Fruit fly (Drosophila melanogaster) whole organism, embryonic: Measurements from ENCODE around the gene CG15725.
A peak's percentile ranks its signal among the peaks of the same experiment; 100 is the strongest.

Experiments used
- B-H1 ChIP-seq: fragments of 200-800 bp; sonication (Bioruptor generic); IDR thresholded peaks from 3 replicates; pipeline ENCODE4 v1.3.6; 2022; ENCODE audit warnings: missing biosample characterization, missing genetic modification characterization
- Bdp1 ChIP-seq: fragments of 200-800 bp; sonication (Bioruptor generic); optimal IDR thresholded peaks from 3 replicates; lab custom pipeline; 2016; ENCODE audit warnings: missing biosample characterization, missing genetic modification characterization
- CG10209 ChIP-seq: fragments of 200-800 bp; sonication (Bioruptor generic); optimal IDR thresholded peaks from 3 replicates; lab custom pipeline; 2017; ENCODE audit warnings: missing biosample characterization, mild to moderate bottlenecking, missing genetic modification characterization, missing genetic modification reagents
- CG10543 ChIP-seq: fragments of 200-800 bp; sonication (Bioruptor generic); optimal IDR thresholded peaks from 3 replicates; lab custom pipeline; 2017; ENCODE audit warnings: missing biosample characterization, mild to moderate bottlenecking, missing genetic modification characterization, moderate library complexity
- CG10654 ChIP-seq: fragments of 200-800 bp; sonication (Bioruptor generic); optimal IDR thresholded peaks from 2 replicates; lab custom pipeline; 2016; ENCODE audit warnings: missing biosample characterization, missing genetic modification characterization
- CG11398 ChIP-seq: fragments of 200-800 bp; sonication (Bioruptor generic); optimal IDR thresholded peaks from 2 replicates; lab custom pipeline; 2016; ENCODE audit warnings: missing biosample characterization, missing genetic modification characterization
- CG11723 ChIP-seq: fragments of 200-800 bp; sonication (Bioruptor generic); optimal IDR thresholded peaks from 2 replicates; lab custom pipeline; 2017; ENCODE audit warnings: missing biosample characterization, mild to moderate bottlenecking, missing genetic modification characterization
- CG12104 ChIP-seq: fragments of 200-800 bp; sonication (Bioruptor generic); optimal IDR thresholded peaks from 3 replicates; lab custom pipeline; 2016; ENCODE audit warnings: missing biosample characterization, missing genetic modification characterization
- CG14667 ChIP-seq: fragments of 200-800 bp; sonication (Bioruptor generic); IDR thresholded peaks from 2 replicates; pipeline ENCODE4 v1.3.6; 2022; ENCODE audit warnings: missing biosample characterization, missing genetic modification characterization
- CG16863 ChIP-seq: fragments of 200-800 bp; sonication (Bioruptor generic); optimal IDR thresholded peaks from 3 replicates; lab custom pipeline; 2016; ENCODE audit warnings: missing biosample characterization, missing genetic modification characterization
- CG17328 ChIP-seq: fragments of 200-800 bp; sonication (Bioruptor generic); IDR thresholded peaks from 2 replicates; pipeline ENCODE4 v1.3.6; 2022; ENCODE audit warnings: missing biosample characterization, missing genetic modification characterization
- CG17802 ChIP-seq: fragments of 200-800 bp; sonication (Bioruptor generic); optimal IDR thresholded peaks from 2 replicates; lab custom pipeline; 2018; ENCODE audit warnings: missing biosample characterization, mild to moderate bottlenecking, missing genetic modification characterization, moderate library complexity
- CG1832 ChIP-seq: fragments of 200-800 bp; sonication (Bioruptor generic); optimal IDR thresholded peaks from 2 replicates; lab custom pipeline; 2017; ENCODE audit warnings: missing biosample characterization, mild to moderate bottlenecking, missing genetic modification characterization, inconsistent platforms
- CG18599 ChIP-seq: fragments of 200-800 bp; sonication (Bioruptor generic); optimal IDR thresholded peaks from 3 replicates; lab custom pipeline; 2017; ENCODE audit warnings: missing biosample characterization, missing genetic modification characterization, mild to moderate bottlenecking, moderate library complexity, missing genetic modification reagents
- CG2889 ChIP-seq: fragments of 200-800 bp; sonication (Bioruptor generic); IDR thresholded peaks from 3 replicates; pipeline ENCODE4 v1.3.6; 2022; ENCODE audit warnings: missing biosample characterization, missing genetic modification characterization
- CG31365 ChIP-seq: fragments of 200-800 bp; sonication (Bioruptor generic); optimal IDR thresholded peaks from 2 replicates; lab custom pipeline; 2018; ENCODE audit warnings: missing biosample characterization, mild to moderate bottlenecking, missing genetic modification characterization
- CG33557 ChIP-seq: fragments of 200-800 bp; sonication (Bioruptor generic); optimal IDR thresholded peaks from 2 replicates; lab custom pipeline; 2019; ENCODE audit warnings: missing biosample characterization, mild to moderate bottlenecking, missing genetic modification characterization, moderate library complexity
- CG3407 ChIP-seq: fragments of 200-800 bp; sonication (Bioruptor generic); optimal IDR thresholded peaks from 2 replicates; lab custom pipeline; 2018; ENCODE audit warnings: missing biosample characterization, mild to moderate bottlenecking, missing genetic modification characterization
- CG3726 ChIP-seq: fragments of 200-800 bp; sonication (Bioruptor generic); IDR thresholded peaks from 3 replicates; pipeline ENCODE4, ENCODE4 v1.3.6; 2022; ENCODE audit warnings: missing biosample characterization, missing genetic modification characterization
- CG3838 ChIP-seq: fragments of 200-800 bp; sonication (Bioruptor generic); optimal IDR thresholded peaks from 3 replicates; lab custom pipeline; 2016; ENCODE audit warnings: missing biosample characterization, missing genetic modification characterization
- CG42726 ChIP-seq: fragments of 200-800 bp; sonication (Bioruptor generic); IDR thresholded peaks from 2 replicates; pipeline ENCODE4 v1.3.6; 2022; ENCODE audit warnings: missing biosample characterization, missing genetic modification characterization; ENCODE audit not compliant: partially characterized antibody
- CG8924 ChIP-seq: fragments of 200-800 bp; optimal IDR thresholded peaks from 3 replicates; lab custom pipeline; 2019; ENCODE audit warnings: missing biosample characterization, mild to moderate bottlenecking, missing genetic modification characterization, moderate library complexity
- CkIIα-i1 ChIP-seq: fragments of 200-800 bp; sonication (Bioruptor generic); IDR thresholded peaks from 2 replicates; pipeline ENCODE4 v1.3.6; 2022; ENCODE audit warnings: missing biosample characterization, missing genetic modification characterization
- Deaf1 ChIP-seq: fragments of 200-800 bp; optimal IDR thresholded peaks from 3 replicates; lab custom pipeline; 2019; ENCODE audit warnings: missing biosample characterization, mild to moderate bottlenecking, missing genetic modification characterization, moderate library complexity
- HLHmδ ChIP-seq: fragments of 200-800 bp; sonication (Bioruptor generic); optimal IDR thresholded peaks from 2 replicates; lab custom pipeline; 2018; ENCODE audit warnings: missing biosample characterization, mild to moderate bottlenecking, missing genetic modification characterization, moderate library complexity
- Hmr ChIP-seq: fragments of 200-800 bp; sonication (Bioruptor generic); optimal IDR thresholded peaks from 3 replicates; lab custom pipeline; 2017; ENCODE audit warnings: mild to moderate bottlenecking, missing biosample characterization, missing genetic modification reagents, missing genetic modification characterization
- Max ChIP-seq: fragments of 200-800 bp; sonication (Bioruptor generic); optimal IDR thresholded peaks from 2 replicates; lab custom pipeline; 2016; ENCODE audit warnings: missing biosample characterization, mild to moderate bottlenecking, missing genetic modification characterization
- Med ChIP-seq: fragments of 200-800 bp; sonication (Bioruptor generic); peaks from one replicate; lab custom pipeline; 2016; ENCODE audit warnings: missing biosample characterization, missing genetic modification characterization, mild to moderate bottlenecking, inconsistent platforms, moderate library complexity
- Ravus ChIP-seq: fragments of 200-800 bp; sonication (Bioruptor generic); IDR thresholded peaks from 2 replicates; pipeline ENCODE4 v1.3.6; 2022; ENCODE audit warnings: missing biosample characterization, missing genetic modification characterization
- Sin3A ChIP-seq: fragments of >200 bp; optimal IDR thresholded peaks from 2 replicates; lab custom pipeline; 2018
- Sry-δ ChIP-seq: fragments of 200-800 bp; sonication (Bioruptor generic); optimal IDR thresholded peaks from 2 replicates; lab custom pipeline; 2016; ENCODE audit warnings: missing biosample characterization, missing genetic modification characterization
- Trl ChIP-seq, 3 experiments: fragments of >200 bp in 2 of 3; fragments of 200-800 bp in 1 of 3; sonication (Bioruptor generic) in 1 of 3; optimal IDR thresholded peaks; 2 replicates in 1 of 3; 3 replicates in 2 of 3; lab custom pipeline; 2016 to 2017; ENCODE audit warnings: missing biosample characterization in 1 of 3, missing genetic modification characterization in 1 of 3
- ac ChIP-seq: fragments of 200-800 bp; sonication (Bioruptor generic); optimal IDR thresholded peaks from 3 replicates; lab custom pipeline; 2017; ENCODE audit warnings: missing biosample characterization, mild to moderate bottlenecking, missing genetic modification characterization
- crol ChIP-seq: fragments of 200-800 bp; sonication (Bioruptor generic); IDR thresholded peaks from 2 replicates; pipeline ENCODE4 v1.3.6; 2022; ENCODE audit warnings: missing biosample characterization, missing genetic modification characterization
- dm ChIP-seq: fragments of 200-800 bp; sonication (Bioruptor generic); optimal IDR thresholded peaks from 3 replicates; lab custom pipeline; 2016; ENCODE audit warnings: missing biosample characterization, missing genetic modification characterization
- grn ChIP-seq: fragments of 200-800 bp; sonication (Bioruptor generic); optimal IDR thresholded peaks from 3 replicates; lab custom pipeline; 2017; ENCODE audit warnings: missing biosample characterization, missing genetic modification characterization
- gt ChIP-seq: fragments of 200-800 bp; sonication (Bioruptor generic); IDR thresholded peaks from 2 replicates; pipeline ENCODE4 v1.3.6; 2022; ENCODE audit warnings: missing biosample characterization, missing genetic modification characterization
- hth ChIP-seq: fragments of >200 bp; optimal IDR thresholded peaks from 2 replicates; lab custom pipeline; 2017; ENCODE audit warnings: inconsistent platforms
- kni ChIP-seq: fragments of 200-800 bp; sonication (Bioruptor generic); optimal IDR thresholded peaks from 3 replicates; lab custom pipeline; 2017; ENCODE audit warnings: mild to moderate bottlenecking, missing biosample characterization, missing genetic modification reagents, missing genetic modification characterization
- knrl ChIP-seq: fragments of 200-800 bp; sonication (Bioruptor generic); IDR thresholded peaks from 3 replicates; pipeline ENCODE4 v1.3.6; 2022; ENCODE audit warnings: missing biosample characterization, missing genetic modification characterization; ENCODE audit not compliant: partially characterized antibody
- mam ChIP-seq: fragments of 200-800 bp; sonication (Bioruptor generic); optimal IDR thresholded peaks from 3 replicates; lab custom pipeline; 2016; ENCODE audit warnings: missing biosample characterization, missing genetic modification characterization
- nerfin-2 ChIP-seq: fragments of 200-800 bp; sonication (Bioruptor generic); IDR thresholded peaks from 2 replicates; pipeline ENCODE4 v1.3.6; 2022; ENCODE audit warnings: missing biosample characterization, missing genetic modification characterization; ENCODE audit not compliant: partially characterized antibody
- oc ChIP-seq: fragments of 200-800 bp; sonication (Bioruptor generic); optimal IDR thresholded peaks from 2 replicates; lab custom pipeline; 2018; ENCODE audit warnings: missing biosample characterization, mild to moderate bottlenecking, missing genetic modification characterization, moderate library complexity
- onecut ChIP-seq: fragments of 200-800 bp; sonication (Bioruptor generic); IDR thresholded peaks from 2 replicates; pipeline ENCODE4 v1.3.6; 2022; ENCODE audit warnings: missing biosample characterization, missing genetic modification characterization
- peb ChIP-seq: fragments of 200-800 bp; sonication (Bioruptor generic); IDR thresholded peaks from 2 replicates; pipeline ENCODE4 v1.3.6; 2022; ENCODE audit warnings: missing biosample characterization, missing genetic modification characterization
- pho ChIP-seq: fragments of 200-800 bp; sonication (Bioruptor generic); optimal IDR thresholded peaks from 2 replicates; lab custom pipeline; 2016; ENCODE audit warnings: missing biosample characterization, missing genetic modification characterization
- phol ChIP-seq: fragments of 200-800 bp; sonication (Bioruptor generic); optimal IDR thresholded peaks from 3 replicates; lab custom pipeline; 2018; ENCODE audit warnings: missing biosample characterization, mild to moderate bottlenecking, missing genetic modification characterization, moderate library complexity
- pros ChIP-seq: fragments of 200-800 bp; sonication (Bioruptor generic); optimal IDR thresholded peaks from 3 replicates; lab custom pipeline; 2019; ENCODE audit warnings: missing biosample characterization, mild to moderate bottlenecking, missing genetic modification characterization, moderate library complexity
- wor ChIP-seq: fragments of 200-800 bp; sonication (Bioruptor generic); IDR thresholded peaks from 2 replicates; pipeline ENCODE4 v1.3.6; 2022; ENCODE audit warnings: missing biosample characterization, missing genetic modification characterization
- zen ChIP-seq: fragments of 200-800 bp; sonication (Bioruptor generic); optimal IDR thresholded peaks from 3 replicates; lab custom pipeline; 2018; ENCODE audit warnings: missing biosample characterization, mild to moderate bottlenecking, missing genetic modification characterization, moderate library complexity
- zfh2 ChIP-seq: fragments of 200-800 bp; sonication (Bioruptor generic); optimal IDR thresholded peaks from 2 replicates; lab custom pipeline; 2016; ENCODE audit warnings: missing biosample characterization, missing genetic modification characterization

Gene CG15725

dm6 chrX:12660030-12660630 is 45.5 kb upstream of the CG15725 start (continued):
- TF ChIP-seq CG17328 (GFP tag; lab: Robert Waterston, UW), result no peak
- TF ChIP-seq CG3407 (GFP tag; lab: Kevin White, UChicago), result no peak
- TF ChIP-seq Deaf1 (tag; lab: Kevin White, UChicago), result peak; percentile 74
- TF ChIP-seq CG42726, result no peak
- TF ChIP-seq Hmr (GFP tag; lab: Kevin White, UChicago), result peak; percentile 10
- TF ChIP-seq nerfin-2 (GFP tag; lab: Robert Waterston, UW), result no peak
- TF ChIP-seq B-H1 (GFP tag; lab: Robert Waterston, UW), result no peak
- TF ChIP-seq Bdp1 (GFP tag; lab: Kevin White, UChicago), result no peak
- TF ChIP-seq Med (GFP tag; lab: Kevin White, UChicago), result peak; percentile 78
- TF ChIP-seq Sin3A (lab: Kevin White, UChicago), result no peak
- no peak for TF ChIP-seq CG1832 (GFP tag; lab: Kevin White, UChicago)
- no peak for TF ChIP-seq CG2889 (GFP tag; lab: Robert Waterston, UW)
- no peak for TF ChIP-seq CG14667 (GFP tag; lab: Robert Waterston, UW)
- TF ChIP-seq phol (tag; lab: Kevin White, UChicago), result no peak
- peak; percentile 59 for TF ChIP-seq ac (GFP tag; lab: Kevin White, UChicago)
- no peak for TF ChIP-seq HLHmδ (GFP tag; lab: Kevin White, UChicago)
- no peak for TF ChIP-seq CkIIα-i1 (GFP tag; lab: Robert Waterston, UW)
- no peak for TF ChIP-seq Ravus (GFP tag; lab: Robert Waterston, UW)
- peak; percentile 18 for TF ChIP-seq CG10543
- TF ChIP-seq CG11723 (GFP tag; lab: Kevin White, UChicago), result no peak
- TF ChIP-seq Max, result no peak
- no peak for TF ChIP-seq CG12104 (GFP tag; lab: Kevin White, UChicago)
- no peak for TF ChIP-seq gt (GFP tag; lab: Robert Waterston, UW)
- no peak for TF ChIP-seq zfh2 (GFP tag; lab: Kevin White, UChicago)
- no peak for TF ChIP-seq dm (GFP tag; lab: Kevin White, UChicago)
- no peak for TF ChIP-seq peb (GFP tag; lab: Robert Waterston, UW)
- no peak for TF ChIP-seq hth (lab: Kevin White, UChicago)
- peak; percentile 9 for TF ChIP-seq mam (GFP tag; lab: Kevin White, UChicago)
- no peak for TF ChIP-seq Sry-δ (GFP tag; lab: Kevin White, UChicago)
- no peak for TF ChIP-seq CG10654 (GFP tag; lab: Kevin White, UChicago)
- TF ChIP-seq CG10209 (GFP tag; lab: Kevin White, UChicago), result peak; percentile 0
- TF ChIP-seq Trl (optimal IDR thresholded peaks at IDR 0.05; lab: Kevin White, UChicago), result peak; percentile 72 to 74
- no peak for TF ChIP-seq Trl (GFP tag; optimal IDR thresholded peaks at IDR 0.05; lab: Kevin White, UChicago)
- no peak for TF ChIP-seq zen (tag; lab: Kevin White, UChicago)
- peak; percentile 47 for TF ChIP-seq CG8924 (tag; lab: Kevin White, UChicago)
- TF ChIP-seq CG17802, result no peak
- TF ChIP-seq CG16863 (GFP tag; lab: Kevin White, UChicago), result no peak
- TF ChIP-seq CG18599 (GFP tag; lab: Kevin White, UChicago), result peak; percentile 37
- peak; percentile 16 for TF ChIP-seq CG11398 (GFP tag; lab: Kevin White, UChicago)
- no peak for TF ChIP-seq wor (GFP tag; lab: Robert Waterston, UW)
- TF ChIP-seq grn (GFP tag; lab: Kevin White, UChicago), result no peak
- no peak for TF ChIP-seq CG31365 (tag; lab: Kevin White, UChicago)
- no peak for TF ChIP-seq CG3726 (GFP tag; lab: Robert Waterston, UW)
- peak; percentile 86 for TF ChIP-seq pros
- peak; percentile 28 for TF ChIP-seq kni
- peak; percentile 80 for TF ChIP-seq crol (GFP tag; lab: Robert Waterston, UW)
- TF ChIP-seq CG33557 (GFP tag; lab: Kevin White, UChicago), result no peak
- TF ChIP-seq oc (tag; lab: Kevin White, UChicago), result no peak
- no peak for TF ChIP-seq pho
- no peak for TF ChIP-seq knrl
- no peak for TF ChIP-seq onecut (GFP tag; lab: Robert Waterston, UW)
- TF ChIP-seq CG3838 (GFP tag; lab: Kevin White, UChicago), result no peak
